Fruit fly (Drosophila melanogaster): Measurements from ENCODE around the gene CG31717.
A peak's percentile ranks its signal among the peaks of the same experiment; 100 is the strongest.

The CG31717 gene

dm6 chr2L:10226213-10226723, 24.3 kb upstream of the CG31717 start:
- no peak for TF ChIP-seq Crg-1 (GFP tag; optimal IDR thresholded peaks at IDR 0.05)
- no peak for TF ChIP-seq toe (GFP tag; optimal IDR thresholded peaks at IDR 0.05)
- no peak for TF ChIP-seq Hr96 (GFP tag; optimal IDR thresholded peaks at IDR 0.05)
- peak; percentile 80 for TF ChIP-seq kay (GFP tag; ENCODE audit: borderline replicate concordance)
- no peak for TF ChIP-seq Mnt (GFP tag; optimal IDR thresholded peaks at IDR 0.05)
- TF ChIP-seq tj (GFP tag; optimal IDR thresholded peaks at IDR 0.05), result no peak
- no peak for TF ChIP-seq CG7045 (GFP tag; optimal IDR thresholded peaks at IDR 0.05)

- TF ChIP-seq CG12768 (GFP tag; optimal IDR thresholded peaks at IDR 0.05) (peak; percentile 2), bab1 (GFP tag; optimal IDR thresholded peaks at IDR 0.05) (peak; percentile 48), Hr96 (GFP tag; optimal IDR thresholded peaks at IDR 0.05) (no peak), tj (GFP tag; optimal IDR thresholded peaks at IDR 0.05) (peak; percentile 19), Crg-1 (GFP tag; optimal IDR thresholded peaks at IDR 0.05) (peak; percentile 33), CG1620 (GFP tag; optimal IDR thresholded peaks at IDR 0.05) (peak; percentile 26), CG7101 (tag; optimal IDR thresholded peaks at IDR 0.05) (peak; percentile 29), pad (GFP tag; optimal IDR thresholded peaks at IDR 0.05) (peak; percentile 14), toe (GFP tag; optimal IDR thresholded peaks at IDR 0.05) (no peak), CG7045 (GFP tag; optimal IDR thresholded peaks at IDR 0.05) (no peak), Clk (GFP tag; optimal IDR thresholded peaks at IDR 0.05) (no peak), Mnt (GFP tag; optimal IDR thresholded peaks at IDR 0.05) (peak; percentile 40), CG11617 (GFP tag; optimal IDR thresholded peaks at IDR 0.05) (peak; percentile 17), CG14711 (tag; optimal IDR thresholded peaks at IDR 0.05) (peak; percentile 14)
These were observed 23.7 kb upstream of the CG31717 start, which contains the start of gene CG5708 for dm6 chr2L:10226724-10227407. Gene CG5708, minus strand, starts transcription at chr2L:10226808.

dm6 chr2L:10230455-10230854, 20.1 kb upstream of the CG31717 start:
- TF ChIP-seq kay (GFP tag; ENCODE audit: borderline replicate concordance) (peak; percentile 84), CG33017 (tag; optimal IDR thresholded peaks at IDR 0.05) (no peak), CG1620 (GFP tag; optimal IDR thresholded peaks at IDR 0.05) (no peak), bab1 (GFP tag; optimal IDR thresholded peaks at IDR 0.05) (no peak)

- TF ChIP-seq CG11617 (GFP tag; optimal IDR thresholded peaks at IDR 0.05) (peak; percentile 2), CG7101 (tag; optimal IDR thresholded peaks at IDR 0.05) (no peak), bab1 (GFP tag; optimal IDR thresholded peaks at IDR 0.05) (peak; percentile 71), CG12768 (GFP tag; optimal IDR thresholded peaks at IDR 0.05) (no peak), Mnt (GFP tag; optimal IDR thresholded peaks at IDR 0.05) (no peak), CG1620 (GFP tag; optimal IDR thresholded peaks at IDR 0.05) (no peak)
These were observed 19.4 kb upstream of the CG31717 start for dm6 chr2L:10231092-10231494.

- TF ChIP-seq CG1620 (GFP tag; optimal IDR thresholded peaks at IDR 0.05), result no peak
- TF ChIP-seq ovo (GFP tag; optimal IDR thresholded peaks at IDR 0.05), result no peak
- no peak for TF ChIP-seq CG5204 (GFP tag; optimal IDR thresholded peaks at IDR 0.05)
- no peak for TF ChIP-seq kay (GFP tag; ENCODE audit: borderline replicate concordance)
- TF ChIP-seq tj (GFP tag; optimal IDR thresholded peaks at IDR 0.05), result no peak
- no peak for TF ChIP-seq CG11617 (GFP tag; optimal IDR thresholded peaks at IDR 0.05)
- TF ChIP-seq CG33017 (tag; optimal IDR thresholded peaks at IDR 0.05), result no peak
- TF ChIP-seq bab1 (GFP tag; optimal IDR thresholded peaks at IDR 0.05), result no peak
- no peak for TF ChIP-seq CG7045 (GFP tag; optimal IDR thresholded peaks at IDR 0.05)
- no peak for TF ChIP-seq cnc (optimal IDR thresholded peaks at IDR 0.05)
- no peak for TF ChIP-seq Hr96 (GFP tag; optimal IDR thresholded peaks at IDR 0.05)
These were observed 19.0 kb upstream of the CG31717 start, which contains the start of gene ova for dm6 chr2L:10231510-10231909. Gene ova, minus strand, starts transcription at chr2L:10231692.

dm6 chr2L:10232152-10232816, 18.3 kb upstream of the CG31717 start, which contains the start of gene eEF1delta:
Gene eEF1delta, plus strand, starts transcription at chr2L:10232507.
- TF ChIP-seq Hr96 (GFP tag; optimal IDR thresholded peaks at IDR 0.05), result no peak
- TF ChIP-seq CG11617 (GFP tag; optimal IDR thresholded peaks at IDR 0.05), result peak; percentile 47
- TF ChIP-seq bab1 (GFP tag; optimal IDR thresholded peaks at IDR 0.05), result peak; percentile 18
- no peak for TF ChIP-seq CG1620 (GFP tag; optimal IDR thresholded peaks at IDR 0.05)
- peak; percentile 68 for TF ChIP-seq Mnt (GFP tag; optimal IDR thresholded peaks at IDR 0.05)
- no peak for TF ChIP-seq pad (GFP tag; optimal IDR thresholded peaks at IDR 0.05)
- no peak for TF ChIP-seq cic (GFP tag; optimal IDR thresholded peaks at IDR 0.05)
- TF ChIP-seq cnc (optimal IDR thresholded peaks at IDR 0.05), result peak in 1 of 2 experiments; percentile 3

- TF ChIP-seq Mnt (GFP tag; optimal IDR thresholded peaks at IDR 0.05), result no peak
- no peak for TF ChIP-seq tj (GFP tag; optimal IDR thresholded peaks at IDR 0.05)
- no peak for TF ChIP-seq Clk (GFP tag; optimal IDR thresholded peaks at IDR 0.05)
- TF ChIP-seq CG11617 (GFP tag; optimal IDR thresholded peaks at IDR 0.05), result peak; percentile 29
- TF ChIP-seq Crg-1 (GFP tag; optimal IDR thresholded peaks at IDR 0.05), result no peak
- peak; percentile 46 for TF ChIP-seq cic (GFP tag; optimal IDR thresholded peaks at IDR 0.05)
- peak; percentile 91 for TF ChIP-seq kay (GFP tag; ENCODE audit: borderline replicate concordance)
These were observed 17.7 kb upstream of the CG31717 start for dm6 chr2L:10232827-10233226.

Measured in whole organism, adult.